Worm (Caenorhabditis elegans) whole organism, young adult: ENCODE results near the gene srg-36.

Source experiments
- let-526 ChIP-seq: fragments of 200-800 bp; sonication (Bioruptor generic); IDR thresholded peaks from 2 replicates; pipeline ENCODE4 v1.3.6; 2022; ENCODE audit warnings: missing genetic modification reagents, missing genetic modification characterization, missing compliant biosample characterization
- lir-1 ChIP-seq: fragments of 200-800 bp; sonication (Bioruptor generic); conservative IDR thresholded peaks from 2 replicates; pipeline ENCODE4 v1.3.6; 2022; ENCODE audit warnings: missing genetic modification reagents, missing genetic modification characterization, missing compliant biosample characterization

DNA sequence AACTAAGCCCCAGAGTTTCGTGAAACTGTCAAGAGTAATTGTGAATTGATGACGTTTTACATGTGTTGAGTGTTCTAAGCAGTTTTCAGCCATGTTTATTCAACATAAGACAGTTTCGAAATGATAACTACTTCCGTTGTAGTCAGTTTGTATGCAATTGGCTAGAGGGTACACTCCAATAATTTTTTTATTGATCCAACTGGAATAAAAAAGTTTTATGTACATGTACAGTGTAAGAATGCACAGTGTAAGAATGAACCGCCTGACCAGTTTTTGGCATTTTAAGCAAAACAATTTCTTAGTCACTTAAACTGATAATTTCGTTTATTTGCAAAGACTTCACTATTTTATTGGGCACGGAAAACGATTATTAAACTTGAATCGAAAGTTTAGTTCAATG is 21.0 kb downstream of the srg-36 start:
- no peak for TF ChIP-seq let-526 (GFP tag; lab: Robert Waterston, UW)
- no peak for TF ChIP-seq lir-1 (GFP tag; lab: Robert Waterston, UW)
